Worm (Caenorhabditis elegans): Measurements from ENCODE around the gene Y82E9BL.5.
"Not testable (repeated sequence)": the region's sequence is repeated elsewhere in the genome, so short reads cannot be mapped to it uniquely, and the experiment has no call there.

ce11 chrIII:1377903-1378302 is 30.5 kb upstream of the Y82E9BL.5 start, which contains the start of gene pals-40:
- not testable (repeated sequence) for TF ChIP-seq F13H6.1 (tag; optimal IDR thresholded peaks at IDR 0.05); nhr-25 (tag; optimal IDR thresholded peaks at IDR 0.05); zag-1 (tag; optimal IDR thresholded peaks at IDR 0.05); lin-13 (GFP tag; optimal IDR thresholded peaks at IDR 0.05); nhr-237 (tag; optimal IDR thresholded peaks at IDR 0.05); lin-39 (tag; optimal IDR thresholded peaks at IDR 0.05)
